Worm (Caenorhabditis elegans) whole organism, midembryonic: Measurements from ENCODE around the gene nhr-99.

Experiments used
- T22C8.4 ChIP-seq: fragments of 200-800 bp; sonication (Bioruptor generic); IDR thresholded peaks from 2 replicates; pipeline ENCODE4 v1.3.6; 2022; ENCODE audit warnings: missing genetic modification characterization, missing compliant biosample characterization
- cog-1 ChIP-seq: sonication (generic microtip); optimal IDR thresholded peaks from 2 replicates; lab custom pipeline; 2016; ENCODE audit warnings: missing genetic modification characterization, missing compliant biosample characterization
- flt-1 ChIP-seq: fragments of 200-800 bp; sonication (Bioruptor generic); IDR thresholded peaks from 2 replicates; pipeline ENCODE4 v1.3.6; 2022; ENCODE audit warnings: missing genetic modification characterization, missing compliant biosample characterization
- klf-2 ChIP-seq: fragments of 200-800 bp; sonication (Bioruptor generic); conservative IDR thresholded peaks from 2 replicates; pipeline ENCODE4 v1.3.6; 2022; ENCODE audit warnings: missing genetic modification reagents, missing genetic modification characterization, missing compliant biosample characterization
- med-1 ChIP-seq: sonication (generic microtip); optimal IDR thresholded peaks from 2 replicates; lab custom pipeline; 2017; ENCODE audit warnings: missing genetic modification characterization, mild to moderate bottlenecking, missing compliant biosample characterization, antibody characterized with exemption, missing genetic modification reagents; ENCODE audit not compliant: insufficient read depth
- ref-1 ChIP-seq: fragments of 200-800 bp; sonication (Bioruptor generic); conservative IDR thresholded peaks from 2 replicates; pipeline ENCODE4 v1.3.6; 2022; ENCODE audit warnings: missing genetic modification reagents, missing genetic modification characterization, missing compliant biosample characterization
- ztf-23 ChIP-seq: fragments of 200-800 bp; sonication (Bioruptor generic); IDR thresholded peaks from 2 replicates; pipeline ENCODE4 v1.3.6; 2022; ENCODE audit warnings: missing genetic modification reagents, missing genetic modification characterization, missing compliant biosample characterization
- ztf-29 ChIP-seq: fragments of 200-800 bp; sonication (Bioruptor generic); IDR thresholded peaks from 2 replicates; pipeline ENCODE4 v1.3.6; 2022; ENCODE audit warnings: missing genetic modification reagents, missing genetic modification characterization, missing compliant biosample characterization

DNA sequence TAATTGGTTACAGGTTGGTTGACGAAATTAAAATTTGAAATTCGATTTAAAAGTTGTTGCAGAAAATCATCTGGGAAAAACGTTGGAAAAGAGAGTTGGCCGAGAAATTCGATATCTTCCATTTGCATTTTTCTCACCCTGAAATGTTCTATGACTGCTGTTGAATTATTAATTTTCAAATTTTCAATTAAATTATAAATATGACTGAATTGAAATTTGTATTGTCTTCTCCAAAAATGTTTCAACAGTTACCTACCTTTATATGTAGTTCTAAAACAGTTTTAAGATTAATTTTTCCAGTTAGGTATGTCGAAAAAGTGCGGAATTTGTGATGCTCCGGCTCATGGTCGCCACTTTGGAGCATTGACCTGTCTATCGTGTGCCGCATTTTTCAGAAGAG lies 12.1 kb downstream of the nhr-99 start, which contains the start of gene nhr-211:
- TF ChIP-seq ztf-29 = no peak
- no peak for TF ChIP-seq klf-2 (GFP tag; lab: Robert Waterston, UW)
- no peak for TF ChIP-seq ztf-23 (GFP tag; lab: Robert Waterston, UW)
- no peak for TF ChIP-seq ref-1 (GFP tag; lab: Robert Waterston, UW)
- no peak for TF ChIP-seq cog-1 (tag; lab: Kevin White, UChicago)
- no peak for TF ChIP-seq T22C8.4 (GFP tag; lab: Robert Waterston, UW)
- no peak for TF ChIP-seq flt-1 (GFP tag; lab: Robert Waterston, UW)
- TF ChIP-seq med-1 = no peak
